Fruit fly (Drosophila melanogaster): ENCODE measurements around the gene Nulp1.
A peak's percentile ranks its signal among the peaks of the same experiment; 100 is the strongest.

The Nulp1 gene

DNA sequence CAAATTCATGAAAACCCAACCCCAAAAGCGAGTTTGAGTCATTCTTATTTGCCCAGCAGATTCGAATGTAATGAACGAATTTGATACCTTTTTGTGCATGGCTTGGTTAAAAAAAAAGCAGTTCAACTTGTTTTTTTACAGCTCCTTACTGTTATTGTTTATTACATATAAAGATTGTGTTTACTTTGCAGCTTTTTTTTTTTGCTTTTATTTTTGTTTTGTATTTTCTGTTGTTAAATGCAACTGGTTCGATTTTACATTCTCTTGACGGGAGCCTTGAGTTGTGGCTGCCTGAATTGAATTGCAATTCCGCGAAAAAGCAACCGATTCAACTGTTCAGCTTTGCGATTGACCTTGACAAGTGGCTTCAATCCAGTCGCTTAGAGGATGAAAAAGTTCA lies 44.4 kb downstream of the Nulp1 start:
- TF ChIP-seq OdsH (GFP tag; optimal IDR thresholded peaks at IDR 0.05) (no peak), pan (optimal IDR thresholded peaks at IDR 0.05) (no peak), N (GFP tag; optimal IDR thresholded peaks at IDR 0.05) (no peak), psq (GFP tag; optimal IDR thresholded peaks at IDR 0.05) (no peak), CrebA (GFP tag; optimal IDR thresholded peaks at IDR 0.05; ENCODE audit: borderline replicate concordance) (no peak), CG9705 (GFP tag; optimal IDR thresholded peaks at IDR 0.05) (no peak), GATAd (GFP tag; optimal IDR thresholded peaks at IDR 0.05) (no peak), dl (GFP tag; optimal IDR thresholded peaks at IDR 0.05; ENCODE audit: insufficient read depth in 1 of 2, partially characterized antibody in 2 of 2) (no peak), br (GFP tag; optimal IDR thresholded peaks at IDR 0.05) (no peak), dmrt93B (GFP tag; optimal IDR thresholded peaks at IDR 0.05) (no peak), CG32264 (GFP tag; optimal IDR thresholded peaks at IDR 0.05) (no peak), woc (GFP tag; optimal IDR thresholded peaks at IDR 0.05) (no peak)

DNA sequence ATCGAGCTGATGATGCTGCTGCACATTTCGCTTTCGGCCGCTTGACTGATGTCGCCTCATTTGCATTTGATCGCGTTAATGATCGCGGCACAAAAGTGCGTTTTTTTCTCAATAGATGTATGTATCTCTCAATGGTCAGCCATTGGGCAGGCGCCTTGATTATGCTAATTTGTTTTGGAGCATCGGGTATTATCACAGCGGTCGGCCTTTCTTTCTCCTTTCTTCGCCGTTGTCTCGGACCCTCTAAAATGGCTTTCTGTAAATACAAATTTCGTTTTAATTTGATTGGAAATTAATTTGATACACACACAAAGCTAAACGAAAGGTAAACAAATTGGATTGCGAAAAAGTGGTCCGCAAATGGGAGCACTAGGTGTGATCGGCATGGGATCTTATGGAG lies 45.2 kb downstream of the Nulp1 start:
- TF ChIP-seq CrebA (GFP tag; optimal IDR thresholded peaks at IDR 0.05; ENCODE audit: borderline replicate concordance) (no peak), dl (GFP tag; optimal IDR thresholded peaks at IDR 0.05; ENCODE audit: insufficient read depth in 1 of 2, partially characterized antibody in 2 of 2) (no peak), fru (GFP tag; optimal IDR thresholded peaks at IDR 0.05) (no peak), jim (GFP tag; optimal IDR thresholded peaks at IDR 0.05) (no peak), dsf (GFP tag; optimal IDR thresholded peaks at IDR 0.05; ENCODE audit: borderline replicate concordance) (no peak), woc (GFP tag; optimal IDR thresholded peaks at IDR 0.05) (no peak), Sp1 (GFP tag; optimal IDR thresholded peaks at IDR 0.05) (no peak), CG9705 (GFP tag; optimal IDR thresholded peaks at IDR 0.05) (no peak), Hnf4 (GFP tag; optimal IDR thresholded peaks at IDR 0.05) (no peak), psq (GFP tag; optimal IDR thresholded peaks at IDR 0.05) (no peak), dmrt93B (GFP tag; optimal IDR thresholded peaks at IDR 0.05) (no peak), sage (GFP tag; optimal IDR thresholded peaks at IDR 0.05) (no peak), ey (GFP tag; optimal IDR thresholded peaks at IDR 0.05) (no peak), h (GFP tag; optimal IDR thresholded peaks at IDR 0.05) (no peak)

DNA sequence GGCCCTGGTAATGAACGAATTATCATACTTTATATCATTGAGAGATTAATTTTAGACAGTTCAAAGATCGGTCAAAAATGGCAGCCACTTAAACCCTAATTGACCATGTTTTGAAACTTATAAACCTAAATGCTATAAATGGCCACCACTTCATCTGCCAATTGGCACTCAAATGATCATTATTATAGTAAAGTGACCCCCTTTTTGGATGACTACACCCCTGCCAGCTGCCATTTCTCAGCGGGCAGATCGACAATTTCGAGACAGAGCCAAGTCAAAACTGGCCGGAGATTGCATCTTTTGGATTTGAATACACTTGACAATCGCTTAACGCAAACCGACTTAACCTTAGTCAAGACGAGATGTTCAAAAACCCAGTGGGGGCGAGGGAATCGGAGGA lies 46.0 kb downstream of the Nulp1 start:
- TF ChIP-seq fru (GFP tag; optimal IDR thresholded peaks at IDR 0.05) (peak; percentile 22), psq (GFP tag; optimal IDR thresholded peaks at IDR 0.05) (no peak), tai (GFP tag; optimal IDR thresholded peaks at IDR 0.05) (no peak), foxo (GFP tag; optimal IDR thresholded peaks at IDR 0.05) (peak in 1 of 2 experiments; percentile 49), Sp1 (GFP tag; optimal IDR thresholded peaks at IDR 0.05) (peak; percentile 43), Hnf4 (GFP tag; optimal IDR thresholded peaks at IDR 0.05) (peak; percentile 6), pan (optimal IDR thresholded peaks at IDR 0.05) (no peak), HLH106 (tag; optimal IDR thresholded peaks at IDR 0.05) (peak; percentile 31), OdsH (GFP tag; optimal IDR thresholded peaks at IDR 0.05) (peak; percentile 43), Vsx2 (GFP tag; optimal IDR thresholded peaks at IDR 0.05; ENCODE audit: partially characterized antibody) (no peak), dmrt93B (GFP tag; optimal IDR thresholded peaks at IDR 0.05) (no peak), ey (GFP tag; optimal IDR thresholded peaks at IDR 0.05) (peak; percentile 48), Hr83 (GFP tag; optimal IDR thresholded peaks at IDR 0.05; ENCODE audit: poor library complexity, severe bottlenecking) (no peak), br (GFP tag; optimal IDR thresholded peaks at IDR 0.05) (peak; percentile 53), rgr (GFP tag; optimal IDR thresholded peaks at IDR 0.05) (peak; percentile 49), h (GFP tag; optimal IDR thresholded peaks at IDR 0.05) (peak; percentile 48)

- TF ChIP-seq lola (GFP tag; optimal IDR thresholded peaks at IDR 0.05) (no peak), HLH106 (tag; optimal IDR thresholded peaks at IDR 0.05) (peak; percentile 70), Hr83 (GFP tag; optimal IDR thresholded peaks at IDR 0.05; ENCODE audit: poor library complexity, severe bottlenecking) (no peak), woc (GFP tag; optimal IDR thresholded peaks at IDR 0.05) (peak; percentile 56), dsf (GFP tag; optimal IDR thresholded peaks at IDR 0.05; ENCODE audit: borderline replicate concordance) (no peak), Dif (GFP tag; optimal IDR thresholded peaks at IDR 0.05; ENCODE audit: partially characterized antibody) (no peak), sv (GFP tag; optimal IDR thresholded peaks at IDR 0.05) (no peak), h (GFP tag; optimal IDR thresholded peaks at IDR 0.05) (peak; percentile 79), Hnf4 (GFP tag; optimal IDR thresholded peaks at IDR 0.05) (no peak), foxo (GFP tag; optimal IDR thresholded peaks at IDR 0.05) (peak in 1 of 2 experiments; percentile 67), rgr (GFP tag; optimal IDR thresholded peaks at IDR 0.05) (peak; percentile 71), CG9705 (GFP tag; optimal IDR thresholded peaks at IDR 0.05) (no peak), sage (GFP tag; optimal IDR thresholded peaks at IDR 0.05) (peak; percentile 51), dmrt93B (GFP tag; optimal IDR thresholded peaks at IDR 0.05) (peak; percentile 13), ey (GFP tag; optimal IDR thresholded peaks at IDR 0.05) (peak; percentile 72), usp (GFP tag; optimal IDR thresholded peaks at IDR 0.05) (no peak), br (GFP tag; optimal IDR thresholded peaks at IDR 0.05) (peak; percentile 62), Vsx2 (GFP tag; optimal IDR thresholded peaks at IDR 0.05; ENCODE audit: partially characterized antibody) (no peak), CG32264 (GFP tag; optimal IDR thresholded peaks at IDR 0.05) (peak; percentile 12), pan (optimal IDR thresholded peaks at IDR 0.05) (no peak), brk (GFP tag; optimal IDR thresholded peaks at IDR 0.05) (peak; percentile 19), jim (GFP tag; optimal IDR thresholded peaks at IDR 0.05) (no peak), CrebA (GFP tag; optimal IDR thresholded peaks at IDR 0.05; ENCODE audit: borderline replicate concordance) (no peak), N (GFP tag; optimal IDR thresholded peaks at IDR 0.05) (no peak), psq (GFP tag; optimal IDR thresholded peaks at IDR 0.05) (peak; percentile 52), tai (GFP tag; optimal IDR thresholded peaks at IDR 0.05) (peak; percentile 41), Hr78 (GFP tag; optimal IDR thresholded peaks at IDR 0.05) (no peak), fru (GFP tag; optimal IDR thresholded peaks at IDR 0.05) (peak; percentile 78), dl (GFP tag; optimal IDR thresholded peaks at IDR 0.05; ENCODE audit: insufficient read depth in 1 of 2, partially characterized antibody in 2 of 2) (no peak), GATAd (GFP tag; optimal IDR thresholded peaks at IDR 0.05) (no peak), Sp1 (GFP tag; optimal IDR thresholded peaks at IDR 0.05) (peak; percentile 68), Rel (GFP tag; optimal IDR thresholded peaks at IDR 0.05) (no peak), Rel (tag; optimal IDR thresholded peaks at IDR 0.05) (no peak), OdsH (GFP tag; optimal IDR thresholded peaks at IDR 0.05) (peak; percentile 72), Mio (GFP tag; optimal IDR thresholded peaks at IDR 0.05) (no peak), Myc (optimal IDR thresholded peaks at IDR 0.05) (no peak), Jra (GFP tag; optimal IDR thresholded peaks at IDR 0.05) (peak; percentile 5)
These were observed 46.9 kb downstream of the Nulp1 start for dm6 chr3L:8157079-8157478.

Measured in whole organism, wandering third instar larva.